Fruit fly (Drosophila melanogaster): ENCODE results near the gene CG2310.

Gene CG2310

dm6 chr3R:29470122-29470521 lies 23.2 kb downstream of the CG2310 start (continued):
- no peak for TF ChIP-seq CG8281 (tag; optimal IDR thresholded peaks at IDR 0.05)
- no peak for TF ChIP-seq TFAM (GFP tag; optimal IDR thresholded peaks at IDR 0.05)
- no peak for TF ChIP-seq Bdp1 (GFP tag; optimal IDR thresholded peaks at IDR 0.05)
- TF ChIP-seq CG10654 (GFP tag; optimal IDR thresholded peaks at IDR 0.05) = no peak
- no peak for TF ChIP-seq tio (GFP tag; optimal IDR thresholded peaks at IDR 0.05)
- TF ChIP-seq Hr51 (GFP tag; optimal IDR thresholded peaks at IDR 0.05) = peak in 1 of 2 experiments; percentile 22
- peak; percentile 8 for TF ChIP-seq CG1603 (tag; optimal IDR thresholded peaks at IDR 0.05)
- no peak for TF ChIP-seq NC2α (GFP tag; optimal IDR thresholded peaks at IDR 0.05)
- no peak for TF ChIP-seq bcd (GFP tag; optimal IDR thresholded peaks at IDR 0.05)
- TF ChIP-seq row (GFP tag; IDR thresholded peaks at IDR 0.05) = peak; percentile 42; the same call in 1 of the 3 replicates
- no peak for TF ChIP-seq peb (GFP tag; IDR thresholded peaks at IDR 0.05)
- TF ChIP-seq nerfin-2 (GFP tag; IDR thresholded peaks at IDR 0.05; ENCODE audit: partially characterized antibody) = no peak
- TF ChIP-seq CG17385 (GFP tag; optimal IDR thresholded peaks at IDR 0.05) = no peak
- no peak for TF ChIP-seq CG8359 (GFP tag; optimal IDR thresholded peaks at IDR 0.05; ENCODE audit: borderline replicate concordance)
- no peak for TF ChIP-seq da (GFP tag; optimal IDR thresholded peaks at IDR 0.05)
- no peak for TF ChIP-seq ranshi (GFP tag; IDR thresholded peaks at IDR 0.05)
- TF ChIP-seq aop (GFP tag; IDR thresholded peaks at IDR 0.05) = no peak
- no peak for TF ChIP-seq YL-1 (GFP tag; optimal IDR thresholded peaks at IDR 0.05)
- TF ChIP-seq CG15696 (tag; optimal IDR thresholded peaks at IDR 0.05) = no peak
- peak; percentile 29 for TF ChIP-seq Xbp1 (GFP tag; optimal IDR thresholded peaks at IDR 0.05)
- TF ChIP-seq CG18262 (tag; optimal IDR thresholded peaks at IDR 0.05) = no peak
- TF ChIP-seq Drgx (GFP tag; IDR thresholded peaks at IDR 0.05) = no peak
- TF ChIP-seq CG31388 (GFP tag; optimal IDR thresholded peaks at IDR 0.05) = no peak
- no peak for TF ChIP-seq CG9932 (GFP tag; IDR thresholded peaks at IDR 0.05)
- TF ChIP-seq crol (GFP tag; IDR thresholded peaks at IDR 0.05) = no peak
- TF ChIP-seq Bgb (GFP tag; IDR thresholded peaks at IDR 0.05; ENCODE audit: partially characterized antibody) = no peak
- no peak for TF ChIP-seq Lim3 (GFP tag; IDR thresholded peaks at IDR 0.05)
- TF ChIP-seq HLH54F (GFP tag; optimal IDR thresholded peaks at IDR 0.05) = no peak
- no peak for TF ChIP-seq CG3407 (GFP tag; optimal IDR thresholded peaks at IDR 0.05)
- no peak for TF ChIP-seq cato (GFP tag; optimal IDR thresholded peaks at IDR 0.05; ENCODE audit: borderline replicate concordance)
- TF ChIP-seq bsh (GFP tag; optimal IDR thresholded peaks at IDR 0.05) = peak in 1 of 2 experiments; percentile 41
- no peak for TF ChIP-seq Fer2 (tag; optimal IDR thresholded peaks at IDR 0.05)
- no peak for TF ChIP-seq ash1 (GFP tag; optimal IDR thresholded peaks at IDR 0.05)
- no peak for TF ChIP-seq Sry-δ (GFP tag; optimal IDR thresholded peaks at IDR 0.05)
- TF ChIP-seq CG14860 (GFP tag; IDR thresholded peaks at IDR 0.05; ENCODE audit: partially characterized antibody) = no peak
- peak; percentile 15 for TF ChIP-seq CG12769 (tag; optimal IDR thresholded peaks at IDR 0.05)
- TF ChIP-seq Oaz (GFP tag; IDR thresholded peaks at IDR 0.05) = no peak
- TF ChIP-seq CG3163 (GFP tag; optimal IDR thresholded peaks at IDR 0.05) = no peak
- no peak for TF ChIP-seq emc (GFP tag; optimal IDR thresholded peaks at IDR 0.05)
- peak; percentile 4 for TF ChIP-seq CG12391 (tag; optimal IDR thresholded peaks at IDR 0.05)
- TF ChIP-seq CG15601 (tag; optimal IDR thresholded peaks at IDR 0.05) = no peak
- no peak for TF ChIP-seq Abd-B (GFP tag; optimal IDR thresholded peaks at IDR 0.05)
- peak; percentile 14 for TF ChIP-seq Hsf (GFP tag; optimal IDR thresholded peaks at IDR 0.05)
- TF ChIP-seq CG8388 (GFP tag; optimal IDR thresholded peaks at IDR 0.05) = no peak
- no peak for TF ChIP-seq CG7271 (tag; optimal IDR thresholded peaks at IDR 0.05)
- TF ChIP-seq CG33557 (GFP tag; optimal IDR thresholded peaks at IDR 0.05) = no peak
- TF ChIP-seq Asciz (GFP tag; optimal IDR thresholded peaks at IDR 0.05) = no peak
- TF ChIP-seq CG30020 (tag; optimal IDR thresholded peaks at IDR 0.05) = no peak
- TF ChIP-seq CG18599 (GFP tag; optimal IDR thresholded peaks at IDR 0.05) = no peak
- TF ChIP-seq yki (optimal IDR thresholded peaks at IDR 0.05) = no peak
- TF ChIP-seq Bteb2 (GFP tag; optimal IDR thresholded peaks at IDR 0.05) = no peak
